Fruit fly (Drosophila melanogaster): ENCODE measurements around the gene MSAmiP.

Gene MSAmiP

DNA sequence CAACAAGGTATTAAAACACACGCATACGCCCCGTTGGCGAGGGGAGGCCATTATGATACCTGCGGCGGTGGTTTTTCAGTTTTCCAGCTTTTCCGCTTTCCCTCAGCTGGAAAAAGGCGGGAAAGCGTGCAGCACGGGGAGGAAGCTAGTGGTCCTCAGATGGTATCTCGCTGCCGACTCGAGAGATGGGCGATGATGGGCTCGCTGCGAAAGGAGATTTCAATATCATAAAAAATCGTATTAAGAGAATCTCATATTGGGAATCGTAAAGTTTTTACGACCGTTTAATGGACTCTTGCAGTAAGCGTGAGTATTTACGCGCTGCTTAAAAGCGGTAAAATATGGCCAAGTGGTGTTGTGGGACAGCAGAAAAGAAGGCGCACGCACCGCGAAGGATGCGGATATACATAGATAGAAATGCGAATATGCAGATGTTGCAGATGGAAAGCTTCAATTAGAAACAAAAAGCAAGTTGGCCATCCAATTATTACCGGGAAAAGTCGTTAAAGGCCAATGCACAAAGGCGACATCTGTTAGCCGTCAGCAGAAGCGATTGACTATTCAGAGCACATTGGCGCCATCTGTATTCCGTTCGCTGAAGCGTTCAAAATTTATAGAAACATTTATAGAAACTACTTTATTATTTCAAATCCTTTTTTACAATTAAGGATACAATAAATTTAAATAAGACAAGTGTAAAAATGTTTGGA is 61.6 kb downstream of the MSAmiP start:
- TF ChIP-seq Hr96 (GFP tag; optimal IDR thresholded peaks at IDR 0.05) (no peak), cnc (optimal IDR thresholded peaks at IDR 0.05) (no peak), Crg-1 (GFP tag; optimal IDR thresholded peaks at IDR 0.05) (no peak), CG1620 (GFP tag; optimal IDR thresholded peaks at IDR 0.05) (no peak), tj (GFP tag; optimal IDR thresholded peaks at IDR 0.05) (no peak), toe (GFP tag; optimal IDR thresholded peaks at IDR 0.05) (no peak), Clk (GFP tag; optimal IDR thresholded peaks at IDR 0.05) (no peak), kay (GFP tag; ENCODE audit: borderline replicate concordance) (no peak), ovo (GFP tag; optimal IDR thresholded peaks at IDR 0.05) (no peak), CG33017 (tag; optimal IDR thresholded peaks at IDR 0.05) (no peak), CG7101 (tag; optimal IDR thresholded peaks at IDR 0.05) (no peak), CG12768 (GFP tag; optimal IDR thresholded peaks at IDR 0.05) (no peak), CG7045 (GFP tag; optimal IDR thresholded peaks at IDR 0.05) (no peak), CG14711 (tag; optimal IDR thresholded peaks at IDR 0.05) (no peak), CG5204 (GFP tag; optimal IDR thresholded peaks at IDR 0.05) (no peak), CG11617 (GFP tag; optimal IDR thresholded peaks at IDR 0.05) (no peak), bab1 (GFP tag; optimal IDR thresholded peaks at IDR 0.05) (no peak), pad (GFP tag; optimal IDR thresholded peaks at IDR 0.05) (no peak)

DNA sequence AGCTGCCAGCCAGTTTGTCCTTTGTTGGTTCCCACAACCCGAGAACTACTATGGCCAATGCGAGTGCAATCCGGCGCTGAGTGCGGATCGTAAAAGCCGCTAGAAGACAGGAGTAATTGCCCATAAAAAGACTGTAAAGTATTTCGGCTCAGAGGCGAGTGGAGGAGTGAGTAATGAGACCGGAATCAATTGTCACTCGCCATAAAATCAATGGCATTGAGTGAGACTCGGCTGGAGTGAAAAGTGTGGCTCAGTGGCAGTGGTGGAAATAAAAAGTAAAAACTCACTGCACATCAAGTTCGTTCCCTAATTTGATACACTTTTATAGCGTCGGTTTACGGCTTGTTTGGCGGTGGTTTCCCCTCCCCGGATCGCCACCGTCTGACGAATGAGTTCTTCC is 63.1 kb downstream of the MSAmiP start:
- TF ChIP-seq ovo (GFP tag; optimal IDR thresholded peaks at IDR 0.05) (no peak), Mnt (GFP tag; optimal IDR thresholded peaks at IDR 0.05) (no peak), Crg-1 (GFP tag; optimal IDR thresholded peaks at IDR 0.05) (no peak), CG5204 (GFP tag; optimal IDR thresholded peaks at IDR 0.05) (no peak), CG7101 (tag; optimal IDR thresholded peaks at IDR 0.05) (no peak), CG1620 (GFP tag; optimal IDR thresholded peaks at IDR 0.05) (no peak), bab1 (GFP tag; optimal IDR thresholded peaks at IDR 0.05) (no peak), CG11617 (GFP tag; optimal IDR thresholded peaks at IDR 0.05) (no peak), cnc (optimal IDR thresholded peaks at IDR 0.05) (no peak)

DNA sequence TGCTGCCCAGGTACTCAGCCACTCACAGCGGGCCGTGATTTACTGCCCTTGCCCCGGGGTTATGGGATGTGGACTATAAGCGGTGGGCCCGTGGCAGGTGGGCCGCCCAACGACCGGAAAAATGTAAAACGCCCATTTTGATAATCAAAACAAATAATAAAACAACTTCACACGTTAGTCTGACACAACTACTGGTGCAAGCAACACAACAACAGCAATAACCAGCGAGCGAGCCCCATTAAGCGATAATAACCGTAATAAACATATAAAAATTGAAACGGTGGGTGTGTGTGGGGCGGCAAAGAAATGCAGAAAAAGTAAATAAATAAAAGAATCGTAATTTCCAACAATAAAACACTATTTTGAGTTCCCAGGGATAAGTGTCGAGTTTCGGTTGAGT is 64.2 kb downstream of the MSAmiP start:
- no peak for TF ChIP-seq CG7101 (tag; optimal IDR thresholded peaks at IDR 0.05)
- TF ChIP-seq CG12768 (GFP tag; optimal IDR thresholded peaks at IDR 0.05), result no peak
- TF ChIP-seq tj (GFP tag; optimal IDR thresholded peaks at IDR 0.05), result no peak
- no peak for TF ChIP-seq CG7045 (GFP tag; optimal IDR thresholded peaks at IDR 0.05)
- no peak for TF ChIP-seq Clk (GFP tag; optimal IDR thresholded peaks at IDR 0.05)
- TF ChIP-seq Mnt (GFP tag; optimal IDR thresholded peaks at IDR 0.05), result no peak
- no peak for TF ChIP-seq CG33017 (tag; optimal IDR thresholded peaks at IDR 0.05)
- TF ChIP-seq Hr96 (GFP tag; optimal IDR thresholded peaks at IDR 0.05), result no peak
- TF ChIP-seq CG14711 (tag; optimal IDR thresholded peaks at IDR 0.05), result no peak
- no peak for TF ChIP-seq CG5204 (GFP tag; optimal IDR thresholded peaks at IDR 0.05)
- no peak for TF ChIP-seq pad (GFP tag; optimal IDR thresholded peaks at IDR 0.05)

DNA sequence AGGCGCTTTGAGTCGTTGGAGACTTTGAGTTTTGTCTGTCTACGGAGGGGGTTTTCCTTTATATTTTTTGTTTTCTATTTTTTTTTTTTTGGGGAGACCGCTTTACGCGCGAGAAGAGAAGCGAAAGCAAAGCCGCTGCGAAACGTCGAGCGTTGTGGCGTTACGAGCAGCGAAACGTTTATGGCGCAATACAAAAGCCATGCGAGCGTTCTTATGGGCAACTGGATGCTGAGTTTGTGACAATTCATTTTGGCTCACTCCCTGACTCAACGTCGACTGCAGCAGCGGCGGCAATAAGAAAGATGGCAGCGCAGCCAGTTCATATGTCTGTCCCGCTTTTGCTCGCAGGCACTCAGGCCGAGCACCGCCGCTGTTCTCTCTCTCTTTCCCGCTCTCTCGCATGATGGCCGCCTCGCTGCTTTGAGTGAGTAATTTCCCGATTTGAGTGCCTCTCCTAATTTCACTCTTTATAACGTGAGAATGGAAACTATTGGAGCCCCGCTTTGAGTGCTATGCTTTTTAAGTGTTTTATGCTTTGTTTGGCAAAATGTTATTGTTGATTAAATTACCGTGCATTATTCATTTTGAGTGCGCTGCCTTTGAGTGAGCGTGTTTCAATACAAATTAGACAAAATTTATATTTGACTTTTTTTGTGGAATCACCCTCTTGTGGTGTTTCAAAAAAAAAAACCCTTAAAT is 66.1 kb downstream of the MSAmiP start, which contains the start of gene abd-A:
Gene abd-A, minus strand, starts transcription at position 191 of the 699 bp plus-strand sequence.
- TF ChIP-seq kay (GFP tag; ENCODE audit: borderline replicate concordance) (no peak), Clk (GFP tag; optimal IDR thresholded peaks at IDR 0.05) (no peak), toe (GFP tag; optimal IDR thresholded peaks at IDR 0.05) (no peak), CG5204 (GFP tag; optimal IDR thresholded peaks at IDR 0.05) (no peak), CG12768 (GFP tag; optimal IDR thresholded peaks at IDR 0.05) (no peak), Mnt (GFP tag; optimal IDR thresholded peaks at IDR 0.05) (no peak), CG33017 (tag; optimal IDR thresholded peaks at IDR 0.05) (no peak)

DNA sequence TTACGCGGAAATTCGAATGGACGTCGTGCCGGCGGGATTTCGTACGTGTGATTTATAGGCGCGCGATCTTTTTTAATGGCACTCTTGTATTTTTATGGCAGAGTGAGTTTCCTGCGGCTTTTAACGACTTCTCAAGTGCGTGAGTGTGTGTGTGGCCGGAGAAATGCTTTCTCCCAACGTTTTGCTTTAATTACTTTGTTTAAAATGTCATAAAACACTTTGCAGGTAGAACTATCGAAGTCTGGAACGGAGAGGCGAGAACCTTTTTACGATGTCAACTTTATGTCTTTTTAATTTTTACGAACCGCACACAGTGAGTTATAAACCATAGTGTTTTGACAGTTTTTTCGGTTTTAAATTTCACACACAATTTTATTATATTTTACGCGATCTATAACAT is 66.9 kb downstream of the MSAmiP start:
- TF ChIP-seq CG11617 (GFP tag; optimal IDR thresholded peaks at IDR 0.05) (no peak), toe (GFP tag; optimal IDR thresholded peaks at IDR 0.05) (no peak), Hr96 (GFP tag; optimal IDR thresholded peaks at IDR 0.05) (no peak), CG12768 (GFP tag; optimal IDR thresholded peaks at IDR 0.05) (no peak), Mnt (GFP tag; optimal IDR thresholded peaks at IDR 0.05) (no peak), Crg-1 (GFP tag; optimal IDR thresholded peaks at IDR 0.05) (no peak), CG1620 (GFP tag; optimal IDR thresholded peaks at IDR 0.05) (no peak)

DNA sequence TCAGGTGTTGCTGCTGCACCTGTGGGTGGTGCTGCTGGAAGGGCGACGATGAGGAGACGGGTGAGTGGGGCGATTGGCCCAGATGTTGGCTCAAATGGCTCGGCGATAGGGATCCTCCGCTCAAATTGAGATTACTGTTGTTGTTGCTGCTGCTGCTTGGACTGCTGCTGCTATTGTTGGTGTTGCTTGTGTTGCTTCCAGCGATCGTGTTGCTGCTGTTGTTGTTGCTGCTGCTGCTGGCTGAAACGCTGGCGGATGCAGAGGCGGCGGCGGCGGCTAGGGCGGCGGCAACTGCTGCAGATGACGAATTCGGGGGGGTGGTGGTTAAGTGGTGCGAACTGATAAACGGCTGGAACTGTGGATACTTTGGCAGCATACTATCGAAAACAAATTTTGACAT is 68.5 kb downstream of the MSAmiP start:
- TF ChIP-seq CG7045 (GFP tag; optimal IDR thresholded peaks at IDR 0.05) (no peak), kay (GFP tag; ENCODE audit: borderline replicate concordance) (no peak), CG33017 (tag; optimal IDR thresholded peaks at IDR 0.05) (no peak), CG11617 (GFP tag; optimal IDR thresholded peaks at IDR 0.05) (no peak), cnc (optimal IDR thresholded peaks at IDR 0.05) (no peak), pad (GFP tag; optimal IDR thresholded peaks at IDR 0.05) (no peak), Hr96 (GFP tag; optimal IDR thresholded peaks at IDR 0.05) (no peak), CG1620 (GFP tag; optimal IDR thresholded peaks at IDR 0.05) (no peak), bab1 (GFP tag; optimal IDR thresholded peaks at IDR 0.05) (no peak)

DNA sequence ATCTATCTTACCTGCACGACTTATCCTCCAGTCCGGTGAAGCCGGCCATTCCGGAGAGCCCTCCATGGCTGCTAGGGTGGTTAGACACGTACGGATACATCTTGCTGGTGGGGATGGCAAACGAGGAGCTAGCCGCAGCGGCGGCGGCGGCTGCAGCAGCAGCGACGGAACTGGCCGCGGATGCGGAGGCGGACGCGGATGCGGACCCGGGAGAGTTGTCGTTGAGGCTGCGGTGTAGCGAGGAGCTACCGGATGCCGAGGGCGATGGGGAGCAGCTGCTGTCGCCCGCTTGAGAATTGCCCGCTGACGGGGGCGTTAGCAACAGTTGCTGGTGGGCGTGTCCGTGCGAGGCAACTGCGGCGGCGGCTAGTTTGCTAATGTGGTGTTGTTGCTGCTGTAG is 69.0 kb downstream of the MSAmiP start:
- TF ChIP-seq ovo (GFP tag; optimal IDR thresholded peaks at IDR 0.05) (no peak), Hr96 (GFP tag; optimal IDR thresholded peaks at IDR 0.05) (no peak), Mnt (GFP tag; optimal IDR thresholded peaks at IDR 0.05) (no peak), CG7045 (GFP tag; optimal IDR thresholded peaks at IDR 0.05) (no peak), bab1 (GFP tag; optimal IDR thresholded peaks at IDR 0.05) (no peak), CG5204 (GFP tag; optimal IDR thresholded peaks at IDR 0.05) (no peak), CG11617 (GFP tag; optimal IDR thresholded peaks at IDR 0.05) (no peak), Clk (GFP tag; optimal IDR thresholded peaks at IDR 0.05) (no peak), CG14711 (tag; optimal IDR thresholded peaks at IDR 0.05) (no peak), CG12768 (GFP tag; optimal IDR thresholded peaks at IDR 0.05) (no peak), kay (GFP tag; ENCODE audit: borderline replicate concordance) (no peak)

All from whole organism, adult.